Worm (Caenorhabditis elegans) whole organism, L1 larva: ENCODE results near the gene cutl-2.

Source experiments
- dpl-1 ChIP-seq, 3 experiments: fragments of 150-350 bp in 2 of 3; sonication (generic microtip) in 1 of 3; optimal IDR thresholded peaks; 2 replicates each; lab custom pipeline; 2014 to 2017; ENCODE audit warnings: missing biosample characterization in 3 of 3, missing genetic modification characterization in 3 of 3, missing genetic modification reagents in 3 of 3
- egl-27 ChIP-seq, 2 experiments: fragments of 150-350 bp in 1 of 2; sonication (generic microtip); optimal IDR thresholded peaks; 3 replicates each; lab custom pipeline; 2017 to 2018; ENCODE audit warnings: missing biosample characterization in 2 of 2, missing genetic modification characterization in 2 of 2, missing genetic modification reagents in 2 of 2
- mef-2 ChIP-seq: fragments of 150-350 bp; optimal IDR thresholded peaks from 2 replicates; lab custom pipeline; 2014; ENCODE audit warnings: missing biosample characterization, missing genetic modification characterization
- nhr-11 ChIP-seq: fragments of 150-350 bp; optimal IDR thresholded peaks from 2 replicates; lab custom pipeline; 2014; ENCODE audit warnings: missing biosample characterization, missing genetic modification characterization
- nhr-19 ChIP-seq: fragments of 200-800 bp; sonication (Bioruptor generic); conservative IDR thresholded peaks from 2 replicates; pipeline ENCODE4 v1.3.6; 2022; ENCODE audit warnings: missing genetic modification characterization, missing compliant biosample characterization
- nhr-237 ChIP-seq: fragments of 150-350 bp; optimal IDR thresholded peaks from 2 replicates; lab custom pipeline; 2014; ENCODE audit warnings: missing biosample characterization, missing genetic modification characterization

ce11 chrII:9724464-9724863 lies at the start of gene cutl-2:
- no peak for TF ChIP-seq nhr-237 (tag; lab: Kevin White, UChicago)
- TF ChIP-seq mef-2 (tag; lab: Kevin White, UChicago): no peak
- no peak for TF ChIP-seq dpl-1 (GFP tag; optimal IDR thresholded peaks at IDR 0.05; lab: Kevin White, UChicago)
- no peak for TF ChIP-seq egl-27 (tag; optimal IDR thresholded peaks at IDR 0.05; lab: Kevin White, UChicago)
- no peak for TF ChIP-seq nhr-19
- TF ChIP-seq nhr-11 (tag; lab: Kevin White, UChicago): no peak
